Fruit fly (Drosophila melanogaster): ENCODE measurements around the gene Jon99Ci.
A peak's percentile ranks its signal among the peaks of the same experiment; 100 is the strongest.

Jon99Ci gene

DNA sequence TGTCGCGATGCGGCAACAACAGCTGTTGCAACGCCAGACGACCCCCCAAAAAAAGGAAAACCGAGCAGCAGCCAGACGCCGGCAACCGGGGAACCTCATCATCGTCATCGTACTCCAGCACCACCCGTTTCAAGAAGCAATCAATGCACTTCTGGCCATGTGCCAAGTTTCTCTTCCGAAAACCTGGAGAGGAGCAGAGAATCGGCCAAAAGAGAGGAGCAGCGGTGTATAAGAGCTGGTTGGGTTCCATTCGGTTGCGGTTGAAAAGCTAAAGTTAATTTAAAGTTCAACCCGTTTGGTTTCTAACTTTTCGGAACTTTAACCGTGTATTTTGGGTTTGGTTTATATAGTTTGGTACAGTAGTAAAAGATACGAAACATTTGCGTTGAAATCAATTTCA lies 49.8 kb downstream of the Jon99Ci start:
- TF ChIP-seq dl (GFP tag; optimal IDR thresholded peaks at IDR 0.05; ENCODE audit: insufficient read depth in 1 of 2, partially characterized antibody in 2 of 2) (peak; percentile 60 to 78), Hr78 (GFP tag; optimal IDR thresholded peaks at IDR 0.05) (no peak), Dif (GFP tag; optimal IDR thresholded peaks at IDR 0.05; ENCODE audit: partially characterized antibody) (peak; percentile 84), woc (GFP tag; optimal IDR thresholded peaks at IDR 0.05) (no peak), ey (GFP tag; optimal IDR thresholded peaks at IDR 0.05) (no peak), CG32264 (GFP tag; optimal IDR thresholded peaks at IDR 0.05) (no peak), CG9705 (GFP tag; optimal IDR thresholded peaks at IDR 0.05) (no peak), OdsH (GFP tag; optimal IDR thresholded peaks at IDR 0.05) (no peak), Hnf4 (GFP tag; optimal IDR thresholded peaks at IDR 0.05) (no peak), dmrt93B (GFP tag; optimal IDR thresholded peaks at IDR 0.05) (no peak), Mio (GFP tag; optimal IDR thresholded peaks at IDR 0.05) (no peak), br (GFP tag; optimal IDR thresholded peaks at IDR 0.05) (no peak), sage (GFP tag; optimal IDR thresholded peaks at IDR 0.05) (no peak), Vsx2 (GFP tag; optimal IDR thresholded peaks at IDR 0.05; ENCODE audit: partially characterized antibody) (no peak), CrebA (GFP tag; optimal IDR thresholded peaks at IDR 0.05; ENCODE audit: borderline replicate concordance) (no peak), Jra (GFP tag; optimal IDR thresholded peaks at IDR 0.05) (no peak), rgr (GFP tag; optimal IDR thresholded peaks at IDR 0.05) (no peak), dsf (GFP tag; optimal IDR thresholded peaks at IDR 0.05; ENCODE audit: borderline replicate concordance) (no peak)

DNA sequence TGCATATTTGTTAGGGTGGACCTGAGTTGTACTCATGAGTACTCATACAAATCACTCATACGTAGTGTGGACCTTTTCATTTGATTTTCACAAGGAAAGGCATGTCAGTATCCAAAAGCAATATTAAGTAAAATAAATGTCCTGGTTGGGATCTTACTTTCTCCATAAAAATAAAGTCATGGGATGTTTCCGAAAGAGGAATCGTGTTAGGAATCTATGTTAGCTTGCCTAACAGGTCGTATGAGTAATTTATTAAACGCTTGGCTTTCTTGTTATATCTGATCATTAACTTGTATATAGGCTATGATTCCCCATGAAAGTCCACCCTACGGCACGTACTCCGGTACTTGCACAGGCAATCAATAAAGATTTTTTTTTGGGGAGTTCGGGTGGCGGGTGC lies 50.2 kb downstream of the Jon99Ci start:
- TF ChIP-seq GATAd (GFP tag; optimal IDR thresholded peaks at IDR 0.05) (no peak), pan (optimal IDR thresholded peaks at IDR 0.05) (no peak), Hnf4 (GFP tag; optimal IDR thresholded peaks at IDR 0.05) (peak; percentile 39), dl (GFP tag; optimal IDR thresholded peaks at IDR 0.05; ENCODE audit: insufficient read depth in 1 of 2, partially characterized antibody in 2 of 2) (no peak), Mio (GFP tag; optimal IDR thresholded peaks at IDR 0.05) (no peak), sage (GFP tag; optimal IDR thresholded peaks at IDR 0.05) (no peak), lola (GFP tag; optimal IDR thresholded peaks at IDR 0.05) (no peak), rgr (GFP tag; optimal IDR thresholded peaks at IDR 0.05) (peak; percentile 38), woc (GFP tag; optimal IDR thresholded peaks at IDR 0.05) (no peak), usp (GFP tag; optimal IDR thresholded peaks at IDR 0.05) (no peak), HLH106 (tag; optimal IDR thresholded peaks at IDR 0.05) (peak; percentile 42), Myc (optimal IDR thresholded peaks at IDR 0.05) (no peak), psq (GFP tag; optimal IDR thresholded peaks at IDR 0.05) (no peak), tai (GFP tag; optimal IDR thresholded peaks at IDR 0.05) (no peak), dmrt93B (GFP tag; optimal IDR thresholded peaks at IDR 0.05) (no peak), jim (GFP tag; optimal IDR thresholded peaks at IDR 0.05) (no peak), Abd-B (GFP tag; optimal IDR thresholded peaks at IDR 0.05) (no peak), Dfd (GFP tag; optimal IDR thresholded peaks at IDR 0.05) (no peak), br (GFP tag; optimal IDR thresholded peaks at IDR 0.05) (peak; percentile 54), brk (GFP tag; optimal IDR thresholded peaks at IDR 0.05) (no peak), ey (GFP tag; optimal IDR thresholded peaks at IDR 0.05) (peak; percentile 53), Jra (GFP tag; optimal IDR thresholded peaks at IDR 0.05) (no peak), Rel (GFP tag; optimal IDR thresholded peaks at IDR 0.05) (no peak), Rel (tag; optimal IDR thresholded peaks at IDR 0.05) (no peak), h (GFP tag; optimal IDR thresholded peaks at IDR 0.05) (peak; percentile 44), CrebA (GFP tag; optimal IDR thresholded peaks at IDR 0.05; ENCODE audit: borderline replicate concordance) (no peak), CG9705 (GFP tag; optimal IDR thresholded peaks at IDR 0.05) (no peak), Hr78 (GFP tag; optimal IDR thresholded peaks at IDR 0.05) (no peak), dsf (GFP tag; optimal IDR thresholded peaks at IDR 0.05; ENCODE audit: borderline replicate concordance) (no peak), Hr83 (GFP tag; optimal IDR thresholded peaks at IDR 0.05; ENCODE audit: poor library complexity, severe bottlenecking) (no peak), OdsH (GFP tag; optimal IDR thresholded peaks at IDR 0.05) (peak; percentile 12), Vsx2 (GFP tag; optimal IDR thresholded peaks at IDR 0.05; ENCODE audit: partially characterized antibody) (no peak), Dif (GFP tag; optimal IDR thresholded peaks at IDR 0.05; ENCODE audit: partially characterized antibody) (no peak), sv (GFP tag; optimal IDR thresholded peaks at IDR 0.05) (no peak), CG32264 (GFP tag; optimal IDR thresholded peaks at IDR 0.05) (no peak), foxo (GFP tag; optimal IDR thresholded peaks at IDR 0.05) (peak in 1 of 2 experiments; percentile 65), fru (GFP tag; optimal IDR thresholded peaks at IDR 0.05) (peak; percentile 57), N (GFP tag; optimal IDR thresholded peaks at IDR 0.05) (no peak), Sp1 (GFP tag; optimal IDR thresholded peaks at IDR 0.05) (peak; percentile 42)
